Worm (Caenorhabditis elegans): Measurements from ENCODE around the gene dpy-19.

- peak; percentile 80 for TF ChIP-seq cog-1 (tag; optimal IDR thresholded peaks at IDR 0.05)
- TF ChIP-seq ztf-29 (GFP tag; IDR thresholded peaks at IDR 0.05), result peak; percentile 74
- TF ChIP-seq med-1 (GFP tag; optimal IDR thresholded peaks at IDR 0.05; ENCODE audit: insufficient read depth), result peak; percentile 51
- TF ChIP-seq tab-1 (GFP tag; IDR thresholded peaks at IDR 0.05), result peak; percentile 93
- TF ChIP-seq T22C8.4 (GFP tag; IDR thresholded peaks at IDR 0.05), result peak; percentile 74
Observed at ce11 chrIII:8650235-8650817, 17.0 kb downstream of the dpy-19 start, which contains the start of gene flp-23.

Measured in whole organism, midembryonic.